Fruit fly (Drosophila melanogaster) whole organism, wandering third instar larva: ENCODE measurements around the gene CG31807.

Source experiments
- Abd-B ChIP-seq: fragments of >200 bp; optimal IDR thresholded peaks from 2 replicates; lab custom pipeline; 2017; ENCODE audit warnings: missing biosample characterization, missing genetic modification characterization
- CG32264 ChIP-seq: fragments of 200-800 bp; sonication (Bioruptor generic); optimal IDR thresholded peaks from 2 replicates; lab custom pipeline; 2016; ENCODE audit warnings: missing biosample characterization, missing genetic modification characterization
- CG9705 ChIP-seq: fragments of 200-800 bp; sonication (Bioruptor generic); optimal IDR thresholded peaks from 2 replicates; lab custom pipeline; 2018; ENCODE audit warnings: missing biosample characterization, mild to moderate bottlenecking, missing genetic modification characterization
- CrebA ChIP-seq: fragments of 200-800 bp; sonication (Bioruptor generic); optimal IDR thresholded peaks from 2 replicates; lab custom pipeline; 2016; ENCODE audit warnings: missing biosample characterization, mild to moderate bottlenecking, missing genetic modification characterization, borderline replicate concordance
- Dfd ChIP-seq: fragments of >200 bp; optimal IDR thresholded peaks from 2 replicates; lab custom pipeline; 2017; ENCODE audit warnings: missing biosample characterization, missing genetic modification characterization
- Dif ChIP-seq: fragments of 200-275, 200-300 bp; sonication (Bioruptor generic); optimal IDR thresholded peaks from 2 replicates; lab custom pipeline; 2018; ENCODE audit warnings: missing biosample characterization, missing genetic modification characterization; ENCODE audit not compliant: partially characterized antibody
- GATAd ChIP-seq: sonication (Bioruptor generic); optimal IDR thresholded peaks from 2 replicates; lab custom pipeline; 2016; ENCODE audit warnings: missing biosample characterization, missing genetic modification characterization
- HLH106 ChIP-seq: fragments of 200-800 bp; optimal IDR thresholded peaks from 3 replicates; lab custom pipeline; 2019; ENCODE audit warnings: missing biosample characterization, mild to moderate bottlenecking, missing genetic modification characterization, moderate library complexity
- Hnf4 ChIP-seq: fragments of 200-800 bp; sonication (Bioruptor generic); optimal IDR thresholded peaks from 2 replicates; lab custom pipeline; 2016; ENCODE audit warnings: missing biosample characterization, mild to moderate bottlenecking, missing genetic modification characterization
- Hr78 ChIP-seq: fragments of >200 bp; optimal IDR thresholded peaks from 2 replicates; lab custom pipeline; 2017; ENCODE audit warnings: missing biosample characterization, missing genetic modification characterization
- Hr83 ChIP-seq: fragments of 200-300 bp; sonication (Bioruptor generic); optimal IDR thresholded peaks from 2 replicates; lab custom pipeline; 2016; ENCODE audit warnings: missing biosample characterization, mild to moderate bottlenecking, missing genetic modification characterization, moderate library complexity; ENCODE audit not compliant: poor library complexity, severe bottlenecking
- Jra ChIP-seq: sonication (Bioruptor generic); optimal IDR thresholded peaks from 2 replicates; lab custom pipeline; 2016; ENCODE audit warnings: missing biosample characterization, missing genetic modification characterization
- Mio ChIP-seq: sonication (Bioruptor generic); optimal IDR thresholded peaks from 2 replicates; lab custom pipeline; 2016; ENCODE audit warnings: missing biosample characterization, missing genetic modification characterization
- Myc ChIP-seq: fragments of >200 bp; optimal IDR thresholded peaks from 2 replicates; lab custom pipeline; 2017
- N ChIP-seq: fragments of >200 bp; optimal IDR thresholded peaks from 2 replicates; lab custom pipeline; 2018; ENCODE audit warnings: missing biosample characterization, missing external identifiers, missing genetic modification characterization
- OdsH ChIP-seq: fragments of 200-800 bp; sonication (Bioruptor generic); optimal IDR thresholded peaks from 2 replicates; lab custom pipeline; 2016; ENCODE audit warnings: missing biosample characterization, mild to moderate bottlenecking, missing genetic modification characterization
- Rel ChIP-seq, 2 experiments: fragments of 200-800 bp; sonication (Bioruptor generic) in 1 of 2; optimal IDR thresholded peaks; 2 replicates in 1 of 2; 3 replicates in 1 of 2; lab custom pipeline; 2016 to 2019; ENCODE audit warnings: mild to moderate bottlenecking in 2 of 2, missing biosample characterization in 2 of 2, missing genetic modification characterization in 2 of 2, moderate library complexity in 1 of 2
- Sp1 ChIP-seq: fragments of 200-800 bp; sonication (Bioruptor generic); optimal IDR thresholded peaks from 3 replicates; lab custom pipeline; 2019; ENCODE audit warnings: missing biosample characterization, mild to moderate bottlenecking, missing genetic modification characterization, moderate library complexity
- Vsx2 ChIP-seq: fragments of 200-300, 225-300 bp; sonication (Bioruptor generic); optimal IDR thresholded peaks from 2 replicates; lab custom pipeline; 2018; ENCODE audit warnings: missing biosample characterization, missing genetic modification characterization; ENCODE audit not compliant: partially characterized antibody
- br ChIP-seq: fragments of 200-800 bp; sonication (Bioruptor generic); optimal IDR thresholded peaks from 2 replicates; lab custom pipeline; 2016; ENCODE audit warnings: missing biosample characterization, missing genetic modification characterization
- brk ChIP-seq: fragments of 200-800 bp; sonication (Bioruptor generic); optimal IDR thresholded peaks from 2 replicates; lab custom pipeline; 2016; ENCODE audit warnings: missing biosample characterization, mild to moderate bottlenecking, missing genetic modification characterization
- dl ChIP-seq, 2 experiments: fragments of 175-275, 200-275 bp in 1 of 2; fragments of 200-275 bp in 1 of 2; sonication (Bioruptor generic); optimal IDR thresholded peaks; lab custom pipeline; 2018; ENCODE audit warnings: mild to moderate bottlenecking in 2 of 2, missing biosample characterization in 2 of 2, missing genetic modification characterization in 2 of 2, moderate library complexity in 2 of 2; ENCODE audit not compliant: partially characterized antibody in 2 of 2, insufficient read depth in 1 of 2
- dmrt93B ChIP-seq: fragments of 200-800 bp; sonication (Bioruptor generic); optimal IDR thresholded peaks from 2 replicates; lab custom pipeline; 2018; ENCODE audit warnings: missing biosample characterization, mild to moderate bottlenecking, missing genetic modification characterization
- dsf ChIP-seq: sonication (Bioruptor generic); optimal IDR thresholded peaks from 2 replicates; lab custom pipeline; 2016; ENCODE audit warnings: missing biosample characterization, missing genetic modification characterization, borderline replicate concordance
- ey ChIP-seq: fragments of 200-800 bp; sonication (Bioruptor generic); optimal IDR thresholded peaks from 2 replicates; lab custom pipeline; 2016; ENCODE audit warnings: missing biosample characterization, missing genetic modification characterization
- foxo ChIP-seq, 2 experiments: fragments of 200-800 bp; sonication (Bioruptor generic); optimal IDR thresholded peaks; 2 replicates in 1 of 2; 3 replicates in 1 of 2; lab custom pipeline; 2016 to 2017; ENCODE audit warnings: missing biosample characterization in 2 of 2, missing genetic modification characterization in 2 of 2
- fru ChIP-seq: fragments of 200-800 bp; sonication (Bioruptor generic); optimal IDR thresholded peaks from 3 replicates; lab custom pipeline; 2016; ENCODE audit warnings: missing biosample characterization, mild to moderate bottlenecking, missing genetic modification characterization
- h ChIP-seq: fragments of 200-800 bp; sonication (Bioruptor generic); optimal IDR thresholded peaks from 3 replicates; lab custom pipeline; 2016; ENCODE audit warnings: missing biosample characterization, mild to moderate bottlenecking, missing genetic modification characterization
- jim ChIP-seq: fragments of 175-275, 200-325 bp; sonication (Bioruptor generic); optimal IDR thresholded peaks from 2 replicates; lab custom pipeline; 2016; ENCODE audit warnings: missing biosample characterization, mild to moderate bottlenecking, missing genetic modification characterization
- lola ChIP-seq: fragments of >200 bp; optimal IDR thresholded peaks from 2 replicates; lab custom pipeline; 2017; ENCODE audit warnings: missing biosample characterization, missing genetic modification characterization
- pan ChIP-seq: fragments of >200 bp; optimal IDR thresholded peaks from 2 replicates; lab custom pipeline; 2017
- psq ChIP-seq: fragments of 200-800 bp; sonication (Bioruptor generic); optimal IDR thresholded peaks from 3 replicates; lab custom pipeline; 2017; ENCODE audit warnings: missing biosample characterization, mild to moderate bottlenecking, missing genetic modification characterization, moderate library complexity
- rgr ChIP-seq: fragments of 200-800 bp; sonication (Bioruptor generic); optimal IDR thresholded peaks from 3 replicates; lab custom pipeline; 2016; ENCODE audit warnings: missing biosample characterization, mild to moderate bottlenecking, missing genetic modification characterization
- sage ChIP-seq: fragments of 200-800 bp; sonication (Bioruptor generic); optimal IDR thresholded peaks from 2 replicates; lab custom pipeline; 2016; ENCODE audit warnings: missing biosample characterization, mild to moderate bottlenecking, missing genetic modification characterization
- sv ChIP-seq: fragments of 200-800 bp; sonication (Bioruptor generic); optimal IDR thresholded peaks from 3 replicates; lab custom pipeline; 2016; ENCODE audit warnings: missing biosample characterization, missing genetic modification characterization
- tai ChIP-seq: sonication (Bioruptor generic); optimal IDR thresholded peaks from 2 replicates; lab custom pipeline; 2016; ENCODE audit warnings: missing biosample characterization, missing genetic modification characterization
- usp ChIP-seq: fragments of >200 bp; optimal IDR thresholded peaks from 2 replicates; lab custom pipeline; 2017; ENCODE audit warnings: missing biosample characterization, missing genetic modification characterization
- woc ChIP-seq: sonication (Bioruptor generic); optimal IDR thresholded peaks from 2 replicates; lab custom pipeline; 2016; ENCODE audit warnings: missing biosample characterization, mild to moderate bottlenecking, missing genetic modification characterization

CG31807 gene

DNA sequence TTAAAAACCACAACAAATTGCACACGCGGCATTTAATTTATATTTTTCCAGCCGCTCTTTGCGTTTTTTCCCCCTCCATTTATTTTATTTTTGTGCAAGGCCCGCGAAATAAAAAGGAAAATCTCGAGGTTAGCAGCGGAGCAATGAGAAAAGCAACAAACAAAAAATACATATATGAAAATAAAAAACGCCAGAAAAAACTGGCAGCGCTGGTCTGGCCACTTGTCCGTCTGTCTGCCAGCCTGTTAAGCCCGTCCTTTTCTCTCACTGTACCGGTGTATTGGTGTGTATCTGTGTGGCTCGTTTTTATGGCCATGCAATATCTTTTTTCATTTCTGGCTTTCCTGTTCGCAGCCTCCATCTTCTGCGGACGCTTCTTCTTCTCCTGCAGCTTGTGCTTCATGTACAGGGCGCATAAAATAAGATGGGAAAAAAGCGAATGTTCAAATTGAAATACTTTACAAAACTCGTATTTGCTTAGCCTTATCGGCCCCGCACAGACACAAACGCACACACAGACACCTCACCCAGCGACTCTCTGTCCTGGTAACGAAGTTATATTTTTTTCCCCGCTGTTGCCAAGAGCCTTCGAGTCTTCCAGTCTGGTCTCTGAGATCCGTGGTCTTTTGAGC, 2.7 kb upstream of the CG31807 start:
- TF ChIP-seq Abd-B (GFP tag; lab: Kevin White, UChicago), result no peak
- no peak for TF ChIP-seq Mio (GFP tag; lab: Kevin White, UChicago)
- peak in 1 of 2 experiments; percentile 40 for TF ChIP-seq foxo (GFP tag; optimal IDR thresholded peaks at IDR 0.05; lab: Kevin White, UChicago)
- TF ChIP-seq Hr78 (GFP tag; lab: Kevin White, UChicago), result no peak
- TF ChIP-seq fru (GFP tag; lab: Kevin White, UChicago), result peak; percentile 43
- TF ChIP-seq tai (GFP tag; lab: Kevin White, UChicago), result no peak
- TF ChIP-seq Jra, result peak; percentile 41
- no peak for TF ChIP-seq sv
- TF ChIP-seq Sp1 (GFP tag; lab: Kevin White, UChicago), result peak; percentile 64
- no peak for TF ChIP-seq Myc (lab: Kevin White, UChicago)
- no peak for TF ChIP-seq HLH106 (tag; lab: Kevin White, UChicago)
- peak in 1 of 2 experiments; percentile 15 for TF ChIP-seq dl (GFP tag; optimal IDR thresholded peaks at IDR 0.05; lab: Kevin White, UChicago; ENCODE audit: insufficient read depth in 1 of 2, partially characterized antibody in 2 of 2)
- TF ChIP-seq N (GFP tag; lab: Kevin White, UChicago), result no peak
- peak; percentile 4 for TF ChIP-seq br (GFP tag; lab: Kevin White, UChicago)
- TF ChIP-seq jim (GFP tag; lab: Kevin White, UChicago), result no peak
- no peak for TF ChIP-seq dmrt93B
- TF ChIP-seq CG32264 (GFP tag; lab: Kevin White, UChicago), result peak; percentile 16
- no peak for TF ChIP-seq GATAd (GFP tag; lab: Kevin White, UChicago)
- no peak for TF ChIP-seq Hr83 (GFP tag; lab: Kevin White, UChicago)
- no peak for TF ChIP-seq lola
- no peak for TF ChIP-seq rgr
- no peak for TF ChIP-seq usp
- no peak for TF ChIP-seq CG9705 (GFP tag; lab: Kevin White, UChicago)
- TF ChIP-seq CrebA, result peak; percentile 59
- peak; percentile 86 for TF ChIP-seq psq (GFP tag; lab: Kevin White, UChicago)
- TF ChIP-seq brk (GFP tag; lab: Kevin White, UChicago), result no peak
- TF ChIP-seq Dif, result no peak
- TF ChIP-seq h (GFP tag; lab: Kevin White, UChicago), result peak; percentile 32
- TF ChIP-seq sage (GFP tag; lab: Kevin White, UChicago), result no peak
- no peak for TF ChIP-seq Dfd (GFP tag; lab: Kevin White, UChicago)
- TF ChIP-seq pan (lab: Kevin White, UChicago), result no peak
- TF ChIP-seq Hnf4 (GFP tag; lab: Kevin White, UChicago), result peak; percentile 22
- TF ChIP-seq ey (GFP tag; lab: Kevin White, UChicago), result peak; percentile 20
- peak; percentile 34 for TF ChIP-seq OdsH (GFP tag; lab: Kevin White, UChicago)
- peak; percentile 41 for TF ChIP-seq woc
- peak; percentile 55 for TF ChIP-seq Rel (GFP tag; optimal IDR thresholded peaks at IDR 0.05; lab: Kevin White, UChicago)
- peak; percentile 15 for TF ChIP-seq Rel (tag; optimal IDR thresholded peaks at IDR 0.05; lab: Kevin White, UChicago)
- TF ChIP-seq Vsx2 (GFP tag; lab: Kevin White, UChicago), result no peak
- no peak for TF ChIP-seq dsf (GFP tag; lab: Kevin White, UChicago)

dm6 chr2L:16685612-16685912, 1.8 kb upstream of the CG31807 start:
- no peak for TF ChIP-seq Abd-B (GFP tag; lab: Kevin White, UChicago)
- TF ChIP-seq CG9705 (GFP tag; lab: Kevin White, UChicago), result no peak
- no peak for TF ChIP-seq Hr83 (GFP tag; lab: Kevin White, UChicago)
- TF ChIP-seq h (GFP tag; lab: Kevin White, UChicago), result no peak
- no peak for TF ChIP-seq lola
- no peak for TF ChIP-seq pan (lab: Kevin White, UChicago)
- no peak for TF ChIP-seq CG32264 (GFP tag; lab: Kevin White, UChicago)
- no peak for TF ChIP-seq tai (GFP tag; lab: Kevin White, UChicago)
- no peak for TF ChIP-seq br (GFP tag; lab: Kevin White, UChicago)
- no peak for TF ChIP-seq dmrt93B
- no peak for TF ChIP-seq OdsH (GFP tag; lab: Kevin White, UChicago)
- TF ChIP-seq, all 38 proteins: peak for 0
